Fruit fly (Drosophila melanogaster) whole organism, pupa: ENCODE measurements around the gene CG10587.

ENCODE experiments used
- CG10348 ChIP-seq: fragments of 200-800 bp; sonication (Bioruptor generic); IDR thresholded peaks from 2 replicates; pipeline ENCODE4 v1.3.6; 2022; ENCODE audit warnings: missing biosample characterization, missing genetic modification characterization
- CG12605 ChIP-seq: fragments of 200-800 bp; sonication (Bioruptor generic); IDR thresholded peaks from 2 replicates; pipeline ENCODE4 v1.3.6; 2022; ENCODE audit warnings: missing biosample characterization, missing genetic modification characterization
- CG13204 ChIP-seq: fragments of 200-800 bp; sonication (Bioruptor generic); optimal IDR thresholded peaks from 2 replicates; lab custom pipeline; 2018; ENCODE audit warnings: missing biosample characterization, mild to moderate bottlenecking, missing genetic modification characterization, moderate library complexity
- CG14655 ChIP-seq: fragments of 200-800 bp; sonication (Bioruptor generic); optimal IDR thresholded peaks from 3 replicates; lab custom pipeline; 2017; ENCODE audit warnings: mild to moderate bottlenecking, missing biosample characterization, missing genetic modification reagents, missing genetic modification characterization
- CG15710 ChIP-seq: fragments of 200-800 bp; sonication (Bioruptor generic); optimal IDR thresholded peaks from 2 replicates; lab custom pipeline; 2018; ENCODE audit warnings: missing biosample characterization, mild to moderate bottlenecking, missing genetic modification characterization, moderate library complexity
- CG17806 ChIP-seq: fragments of 200-800 bp; sonication (Bioruptor generic); optimal IDR thresholded peaks from 2 replicates; lab custom pipeline; 2018; ENCODE audit warnings: missing biosample characterization, mild to moderate bottlenecking, missing genetic modification characterization, moderate library complexity
- CG32121 ChIP-seq: fragments of 200-800 bp; sonication (Bioruptor generic); IDR thresholded peaks from 2 replicates; pipeline ENCODE4 v1.3.6; 2022; ENCODE audit warnings: missing biosample characterization, missing genetic modification characterization
- CG34367 ChIP-seq: fragments of 200-800 bp; sonication (Bioruptor generic); optimal IDR thresholded peaks from 2 replicates; lab custom pipeline; 2018; ENCODE audit warnings: missing biosample characterization, mild to moderate bottlenecking, missing genetic modification characterization
- CG4496 ChIP-seq: fragments of 200-800 bp; sonication (Bioruptor generic); IDR thresholded peaks from 3 replicates; pipeline ENCODE4 v1.3.6; 2022; ENCODE audit warnings: missing biosample characterization, missing genetic modification characterization
- CG8159 ChIP-seq: fragments of 200-800 bp; sonication (Bioruptor generic); optimal IDR thresholded peaks from 3 replicates; lab custom pipeline; 2018; ENCODE audit warnings: missing biosample characterization, mild to moderate bottlenecking, missing genetic modification characterization, moderate library complexity
- CG8301 ChIP-seq: fragments of 200-800 bp; sonication (Bioruptor generic); optimal IDR thresholded peaks from 2 replicates; lab custom pipeline; 2018; ENCODE audit warnings: missing biosample characterization, mild to moderate bottlenecking, missing genetic modification characterization
- CG9948 ChIP-seq: fragments of 200-800 bp; sonication (Bioruptor generic); optimal IDR thresholded peaks from 2 replicates; lab custom pipeline; 2018; ENCODE audit warnings: missing biosample characterization, mild to moderate bottlenecking, missing genetic modification characterization, moderate library complexity
- D1 ChIP-seq: fragments of 200-800 bp; sonication (Bioruptor generic); optimal IDR thresholded peaks from 2 replicates; lab custom pipeline; 2018; ENCODE audit warnings: missing biosample characterization, mild to moderate bottlenecking, missing genetic modification characterization, moderate library complexity
- EcR ChIP-seq: fragments of 200-800 bp; sonication (Bioruptor generic); optimal IDR thresholded peaks from 3 replicates; lab custom pipeline; 2019; ENCODE audit warnings: missing biosample characterization, missing genetic modification characterization, mild to moderate bottlenecking, moderate library complexity, missing genetic modification reagents
- Ets98B ChIP-seq: fragments of 200-800 bp; sonication (Bioruptor generic); IDR thresholded peaks from 2 replicates; pipeline ENCODE4 v1.3.6; 2022; ENCODE audit warnings: missing biosample characterization, missing genetic modification characterization
- Pif1A ChIP-seq: fragments of 200-800 bp; sonication (Bioruptor generic); optimal IDR thresholded peaks from 3 replicates; lab custom pipeline; 2016; ENCODE audit warnings: missing biosample characterization, missing genetic modification characterization
- Pif1B ChIP-seq: fragments of 200-800 bp; sonication (Bioruptor generic); optimal IDR thresholded peaks from 3 replicates; lab custom pipeline; 2016; ENCODE audit warnings: missing biosample characterization, missing genetic modification characterization
- Snoo ChIP-seq: fragments of 200-800 bp; sonication (Bioruptor generic); optimal IDR thresholded peaks from 3 replicates; lab custom pipeline; 2017; ENCODE audit warnings: missing biosample characterization, mild to moderate bottlenecking, missing genetic modification characterization, inconsistent platforms
- fd96Ca ChIP-seq: fragments of 200-800 bp; sonication (Bioruptor generic); IDR thresholded peaks from 3 replicates; pipeline ENCODE4 v1.3.6; 2022; ENCODE audit warnings: missing biosample characterization, missing genetic modification characterization
- gl ChIP-seq: fragments of 200-800 bp; sonication (Bioruptor generic); optimal IDR thresholded peaks from 2 replicates; lab custom pipeline; 2018; ENCODE audit warnings: missing biosample characterization, mild to moderate bottlenecking, missing genetic modification characterization
- rn ChIP-seq: fragments of 200-800 bp; sonication (Bioruptor generic); IDR thresholded peaks from 2 replicates; pipeline ENCODE4 v1.3.6; 2022; ENCODE audit warnings: missing biosample characterization, missing genetic modification characterization

Gene CG10587

dm6 chr3L:20988862-20989261, 26.5 kb upstream of the CG10587 start:
- TF ChIP-seq gl (tag; lab: Kevin White, UChicago) (peak; percentile 71), CG10348 (no peak), rn (no peak; the same call in 1 of the 2 replicates), CG17806 (peak; percentile 91), CG32121 (no peak), CG9948 (peak; percentile 87), Pif1A (GFP tag; lab: Kevin White, UChicago) (peak; percentile 74), CG15710 (tag; lab: Kevin White, UChicago) (peak; percentile 72), CG34367 (peak; percentile 81), CG8301 (tag; lab: Kevin White, UChicago) (peak; percentile 81), CG14655 (GFP tag; lab: Kevin White, UChicago) (peak; percentile 87), CG8159 (tag; lab: Kevin White, UChicago) (peak; percentile 83), Pif1B (GFP tag; lab: Kevin White, UChicago) (peak; percentile 63), EcR (GFP tag; lab: Kevin White, UChicago) (no peak), Ets98B (GFP tag; lab: Robert Waterston, UW) (peak; percentile 56), CG4496 (GFP tag; lab: Robert Waterston, UW) (peak; percentile 73; the same call in 2 of the 3 replicates), D1 (tag; lab: Kevin White, UChicago) (peak; percentile 60), CG12605 (peak; percentile 39; the same call in 1 of the 2 replicates), CG13204 (peak; percentile 55), Snoo (tag; lab: Kevin White, UChicago) (no peak), fd96Ca (0 out of 3 replicates have a peak, but pooled peaks have one; percentile 45)
- TF ChIP-seq, all 21 proteins: peak for 16

DNA sequence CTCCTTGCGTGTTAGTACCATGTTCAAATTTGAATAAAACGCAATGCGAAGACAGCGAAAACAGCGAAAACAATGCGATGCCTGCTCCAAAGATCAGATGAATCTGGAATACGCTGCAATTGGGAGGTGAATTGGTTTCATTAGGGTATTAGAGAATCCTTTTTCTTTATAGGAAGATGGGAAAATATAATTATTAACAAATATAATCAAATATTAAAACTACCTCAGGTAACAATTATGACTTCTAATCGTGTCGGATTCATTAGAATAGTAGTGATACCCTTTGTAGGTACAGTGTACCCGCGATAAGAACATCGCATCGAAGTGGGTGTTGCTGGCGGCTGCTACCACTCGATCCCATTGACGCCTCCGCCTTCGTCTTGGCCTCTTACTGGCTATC, 25.5 kb upstream of the CG10587 start:
- TF ChIP-seq Ets98B (GFP tag; lab: Robert Waterston, UW) (no peak), CG8301 (tag; lab: Kevin White, UChicago) (peak; percentile 45), CG15710 (tag; lab: Kevin White, UChicago) (peak; percentile 53), CG32121 (no peak), fd96Ca (no peak), Pif1A (GFP tag; lab: Kevin White, UChicago) (no peak), CG13204 (no peak), gl (tag; lab: Kevin White, UChicago) (no peak), CG10348 (no peak), CG9948 (peak; percentile 60), Pif1B (GFP tag; lab: Kevin White, UChicago) (no peak), Snoo (tag; lab: Kevin White, UChicago) (no peak), CG17806 (peak; percentile 58), rn (no peak), EcR (GFP tag; lab: Kevin White, UChicago) (no peak), D1 (tag; lab: Kevin White, UChicago) (no peak), CG34367 (peak; percentile 47), CG8159 (tag; lab: Kevin White, UChicago) (peak; percentile 59), CG14655 (GFP tag; lab: Kevin White, UChicago) (peak; percentile 73), CG4496 (GFP tag; lab: Robert Waterston, UW) (no peak), CG12605 (no peak)

dm6 chr3L:20986929-20987363, 24.6 kb upstream of the CG10587 start:
- TF ChIP-seq EcR (GFP tag; lab: Kevin White, UChicago) (no peak), CG17806 (peak; percentile 83), CG8159 (tag; lab: Kevin White, UChicago) (peak; percentile 91), CG34367 (peak; percentile 80), Ets98B (GFP tag; lab: Robert Waterston, UW) (no peak), CG4496 (GFP tag; lab: Robert Waterston, UW) (peak; percentile 47; the same call in 1 of the 3 replicates), CG13204 (no peak), CG12605 (peak; percentile 24; the same call in 1 of the 2 replicates), D1 (tag; lab: Kevin White, UChicago) (peak; percentile 87), CG14655 (GFP tag; lab: Kevin White, UChicago) (peak; percentile 88), Pif1A (GFP tag; lab: Kevin White, UChicago) (peak; percentile 22), Pif1B (GFP tag; lab: Kevin White, UChicago) (no peak), CG32121 (0 out of 2 replicates have a peak, but pooled peaks have one; percentile 16), CG8301 (tag; lab: Kevin White, UChicago) (peak; percentile 81), Snoo (tag; lab: Kevin White, UChicago) (peak; percentile 59), rn (no peak; the same call in 1 of the 2 replicates), CG15710 (tag; lab: Kevin White, UChicago) (peak; percentile 85), CG10348 (no peak), CG9948 (peak; percentile 90)
- TF ChIP-seq, all 21 proteins: peak for 13

- peak; percentile 34 for TF ChIP-seq EcR (GFP tag; lab: Kevin White, UChicago)
- TF ChIP-seq CG12605, result no peak
- peak; percentile 38 for TF ChIP-seq CG13204
These were observed 22.3 kb upstream of the CG10587 start for dm6 chr3L:20984414-20985208.

dm6 chr3L:20983309-20983708, 21.0 kb upstream of the CG10587 start:
- peak; percentile 42; the same call in 1 of the 3 replicates for TF ChIP-seq CG4496 (GFP tag; lab: Robert Waterston, UW)
- TF ChIP-seq Pif1B (GFP tag; lab: Kevin White, UChicago), result peak; percentile 37
- peak; percentile 68 for TF ChIP-seq CG8301 (tag; lab: Kevin White, UChicago)
- TF ChIP-seq CG34367, result no peak
- TF ChIP-seq CG14655 (GFP tag; lab: Kevin White, UChicago), result peak; percentile 76
- peak; percentile 41 for TF ChIP-seq Pif1A (GFP tag; lab: Kevin White, UChicago)
- TF ChIP-seq CG10348, result no peak
- TF ChIP-seq CG32121, result no peak
- TF ChIP-seq fd96Ca, result no peak
- TF ChIP-seq D1 (tag; lab: Kevin White, UChicago), result no peak
- peak; percentile 38 for TF ChIP-seq CG8159 (tag; lab: Kevin White, UChicago)
- no peak for TF ChIP-seq CG12605
- peak; percentile 39 for TF ChIP-seq CG17806
- peak; percentile 53 for TF ChIP-seq CG9948
- peak; percentile 9 for TF ChIP-seq CG15710 (tag; lab: Kevin White, UChicago)
